Fruit fly (Drosophila melanogaster): Measurements from ENCODE around the gene mmy.

- TF ChIP-seq h (optimal IDR thresholded peaks at IDR 0.05) = no peak
- no peak for TF ChIP-seq psq (optimal IDR thresholded peaks at IDR 0.05)
- TF ChIP-seq Sin3A (optimal IDR thresholded peaks at IDR 0.05) = no peak
Observed at dm6 chr2L:6481310-6481738, 7.6 kb upstream of the mmy start.

Measured in Kc167 (cell line).